Worm (Caenorhabditis elegans): ENCODE data around the gene R193.6.

The R193.6 gene

ce11 chrX:1123471-1123870 is 25.1 kb upstream of the R193.6 start:
- TF ChIP-seq nhr-71 (tag; optimal IDR thresholded peaks at IDR 0.05) (peak; percentile 9), unc-62 (GFP tag; optimal IDR thresholded peaks at IDR 0.05) (no peak), lin-35 (GFP tag; optimal IDR thresholded peaks at IDR 0.05) (peak in 1 of 2 experiments; percentile 17), pax-3 (tag; optimal IDR thresholded peaks at IDR 0.05) (no peak), isw-1 (GFP tag; IDR thresholded peaks at IDR 0.05) (no peak), blmp-1 (tag; optimal IDR thresholded peaks at IDR 0.05) (peak; percentile 58), nhr-85 (tag) (peak; percentile 76), lin-14 (GFP tag; optimal IDR thresholded peaks at IDR 0.05) (peak; percentile 36), snu-23 (GFP tag; optimal IDR thresholded peaks at IDR 0.05) (peak; percentile 41)

ce11 chrX:1124146-1124545 is 24.4 kb upstream of the R193.6 start, which contains the start of gene C05D9.9:
TSS of gene C05D9.9 (minus strand) at chrX:1124246.
- TF ChIP-seq zag-1 (tag; optimal IDR thresholded peaks at IDR 0.05) (no peak), lin-35 (GFP tag; optimal IDR thresholded peaks at IDR 0.05) (peak in 1 of 2 experiments; percentile 3), nhr-28 (tag; optimal IDR thresholded peaks at IDR 0.05) (no peak), lin-14 (GFP tag; optimal IDR thresholded peaks at IDR 0.05) (peak; percentile 10), ztf-11 (tag; optimal IDR thresholded peaks at IDR 0.05) (no peak), swsn-7 (tag; optimal IDR thresholded peaks at IDR 0.05) (no peak), unc-98 (GFP tag; IDR thresholded peaks at IDR 0.05) (no peak), Y116A8C.19 (tag; optimal IDR thresholded peaks at IDR 0.05; ENCODE audit: borderline replicate concordance) (no peak), F16B12.6 (tag; optimal IDR thresholded peaks at IDR 0.05) (no peak), egl-27 (tag; optimal IDR thresholded peaks at IDR 0.05) (no peak), mab-9 (GFP tag; IDR thresholded peaks at IDR 0.05) (no peak), nhr-85 (tag) (peak; percentile 56), blmp-1 (tag; optimal IDR thresholded peaks at IDR 0.05) (no peak), efl-1 (optimal IDR thresholded peaks at IDR 0.05) (no peak), efl-1 (GFP tag; optimal IDR thresholded peaks at IDR 0.05 in 1 of 2) (peak in 1 of 2 experiments; percentile 7), grh-1 (GFP tag; IDR thresholded peaks at IDR 0.05) (peak; percentile 46), snu-23 (GFP tag; optimal IDR thresholded peaks at IDR 0.05) (peak; percentile 1), elt-3 (tag; optimal IDR thresholded peaks at IDR 0.05) (peak in 1 of 6 experiments; percentile 5), nhr-20 (tag; optimal IDR thresholded peaks at IDR 0.05) (no peak), lin-13 (GFP tag; optimal IDR thresholded peaks at IDR 0.05) (no peak), vab-15 (tag; optimal IDR thresholded peaks at IDR 0.05) (no peak), nhr-237 (tag; optimal IDR thresholded peaks at IDR 0.05) (no peak), ztf-4 (tag; optimal IDR thresholded peaks at IDR 0.05) (no peak), unc-130 (tag; optimal IDR thresholded peaks at IDR 0.05) (no peak), ces-1 (GFP tag; optimal IDR thresholded peaks at IDR 0.05) (no peak)

DNA sequence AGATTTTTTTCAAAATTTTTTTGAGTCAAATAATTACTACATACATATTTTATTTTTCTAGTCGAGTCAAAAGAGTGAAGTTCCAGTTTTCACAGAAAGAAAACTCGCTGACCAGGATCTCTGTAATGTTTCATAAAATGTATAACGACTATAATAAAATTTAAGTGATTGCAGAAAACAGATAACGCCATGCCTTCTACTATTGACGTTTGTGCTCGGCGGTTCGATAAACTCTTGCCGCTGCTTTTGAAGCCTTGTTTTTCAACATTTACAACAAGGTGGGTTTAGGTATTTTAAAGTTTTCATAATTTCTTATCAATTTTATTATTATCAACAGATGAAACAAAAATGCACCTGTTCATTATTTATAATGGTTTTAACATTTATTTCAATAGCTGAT is 23.2 kb upstream of the R193.6 start, which contains the start of gene lmp-2:
lmp-2 (plus strand) TSS at position 190 of the 400 bp plus-strand sequence.
- TF ChIP-seq elt-2 (tag; optimal IDR thresholded peaks at IDR 0.05) = peak; percentile 48
- TF ChIP-seq hlh-4 (tag; optimal IDR thresholded peaks at IDR 0.05) = no peak
- TF ChIP-seq tlp-1 (tag; optimal IDR thresholded peaks at IDR 0.05) = no peak
- no peak for TF ChIP-seq blmp-1 (tag; optimal IDR thresholded peaks at IDR 0.05)
- TF ChIP-seq zag-1 (tag; optimal IDR thresholded peaks at IDR 0.05) = no peak
- TF ChIP-seq rnt-1 (tag; optimal IDR thresholded peaks at IDR 0.05) = no peak

DNA sequence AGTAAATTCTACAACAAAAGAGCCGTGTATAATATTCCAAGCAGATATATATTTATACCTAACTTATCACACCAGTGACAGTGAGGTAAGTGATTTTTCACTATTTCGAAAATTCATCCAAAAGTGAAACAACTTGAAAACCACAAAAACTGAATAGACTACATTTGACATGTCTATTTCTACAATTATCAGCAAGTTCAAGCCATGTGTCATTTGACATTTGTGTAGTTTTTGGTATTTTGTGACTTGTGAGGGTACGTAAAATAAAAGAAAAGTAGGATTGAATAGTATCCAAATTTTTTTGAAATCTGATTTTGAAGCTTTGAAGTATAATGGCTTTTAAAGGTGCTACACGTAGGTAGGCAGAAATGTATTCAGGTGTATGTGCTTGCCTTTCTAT is 22.4 kb upstream of the R193.6 start:
- TF ChIP-seq nhr-85 (tag) = peak; percentile 6
- TF ChIP-seq dsc-1 (tag; optimal IDR thresholded peaks at IDR 0.05) = no peak

- TF ChIP-seq swsn-7 (tag; optimal IDR thresholded peaks at IDR 0.05) = peak; percentile 33
- TF ChIP-seq lin-14 (GFP tag; optimal IDR thresholded peaks at IDR 0.05) = peak; percentile 88
- TF ChIP-seq rnt-1 (tag; optimal IDR thresholded peaks at IDR 0.05) = peak; percentile 47
- peak; percentile 37 to 73 for TF ChIP-seq lin-35 (GFP tag; optimal IDR thresholded peaks at IDR 0.05)
- peak; percentile 13 for TF ChIP-seq fos-1 (tag; optimal IDR thresholded peaks at IDR 0.05)
- TF ChIP-seq ceh-8 (GFP tag; optimal IDR thresholded peaks at IDR 0.05) = no peak
- peak; percentile 37 for TF ChIP-seq lin-15B (tag; optimal IDR thresholded peaks at IDR 0.05)
- peak; percentile 57 for TF ChIP-seq nhr-71 (tag; optimal IDR thresholded peaks at IDR 0.05)
- TF ChIP-seq efl-1 (optimal IDR thresholded peaks at IDR 0.05) = peak; percentile 14 to 26
- peak; percentile 3 to 11 for TF ChIP-seq efl-1 (GFP tag; optimal IDR thresholded peaks at IDR 0.05 in 1 of 2)
- peak; percentile 54 for TF ChIP-seq nhr-20 (tag; optimal IDR thresholded peaks at IDR 0.05)
- peak; percentile 10 to 49 for TF ChIP-seq lsy-2 (tag; optimal IDR thresholded peaks at IDR 0.05)
- TF ChIP-seq unc-86 (tag; optimal IDR thresholded peaks at IDR 0.05) = peak; percentile 0
- peak; percentile 35 for TF ChIP-seq mep-1 (tag; optimal IDR thresholded peaks at IDR 0.05)
- no peak for TF ChIP-seq tlp-1 (tag; optimal IDR thresholded peaks at IDR 0.05)
- peak; percentile 54 for TF ChIP-seq vab-15 (tag; optimal IDR thresholded peaks at IDR 0.05)
- no peak for TF ChIP-seq zag-1 (tag; optimal IDR thresholded peaks at IDR 0.05)
- TF ChIP-seq egl-13 (tag; optimal IDR thresholded peaks at IDR 0.05) = no peak
- peak; percentile 46 for TF ChIP-seq C16A3.4 (tag; optimal IDR thresholded peaks at IDR 0.05)
- TF ChIP-seq dsc-1 (tag; optimal IDR thresholded peaks at IDR 0.05) = no peak
- no peak for TF ChIP-seq elt-2 (tag; optimal IDR thresholded peaks at IDR 0.05)
- peak; percentile 87 for TF ChIP-seq skn-1 (tag; optimal IDR thresholded peaks at IDR 0.05)
These were observed 20.0 kb upstream of the R193.6 start, which contains the start of gene snx-1 for ce11 chrX:1128503-1129036. TSS of gene snx-1 (plus strand) at chrX:1128986.

All from whole organism, L1 larva.